Worm (Caenorhabditis elegans): ENCODE measurements around the gene col-9.
A peak's percentile ranks its signal among the peaks of the same experiment; 100 is the strongest.

Gene col-9

ce11 chrX:13598021-13598499 is 8.2 kb downstream of the col-9 start, which contains the start of gene bra-1 (continued):
- no peak for TF ChIP-seq dmd-8 (GFP tag; IDR thresholded peaks at IDR 0.05)
- TF ChIP-seq tag-97 (GFP tag; IDR thresholded peaks at IDR 0.05): no peak
- TF ChIP-seq dmd-6 (GFP tag; IDR thresholded peaks at IDR 0.05): peak; percentile 20; the same call in 1 of the 2 replicates
- TF ChIP-seq F44E2.7 (GFP tag; IDR thresholded peaks at IDR 0.05): no peak
- no peak for TF ChIP-seq nhr-48 (tag; optimal IDR thresholded peaks at IDR 0.05)
- TF ChIP-seq egl-43 (GFP tag; IDR thresholded peaks at IDR 0.05): 0 out of 2 replicates have a peak, but pooled peaks have one; percentile 37
- no peak for TF ChIP-seq mxl-3 (GFP tag; optimal IDR thresholded peaks at IDR 0.05)
- TF ChIP-seq daf-12 (tag; optimal IDR thresholded peaks at IDR 0.05): no peak
- no peak for TF ChIP-seq ceh-82 (tag; optimal IDR thresholded peaks at IDR 0.05)
- no peak for TF ChIP-seq zip-11 (GFP tag; IDR thresholded peaks at IDR 0.05)
- no peak for TF ChIP-seq ctbp-1 (GFP tag; IDR thresholded peaks at IDR 0.05)
- no peak for TF ChIP-seq lin-39 (tag; optimal IDR thresholded peaks at IDR 0.05)
- TF ChIP-seq hmg-1.1 (GFP tag; IDR thresholded peaks at IDR 0.05): peak; percentile 45; the same call in 1 of the 2 replicates
- TF ChIP-seq sdz-12 (GFP tag; optimal IDR thresholded peaks at IDR 0.05): no peak
- peak; percentile 53 for TF ChIP-seq rbr-2 (tag; optimal IDR thresholded peaks at IDR 0.05)
- peak; percentile 93 for TF ChIP-seq T20F7.1 (GFP tag; optimal IDR thresholded peaks at IDR 0.05)
- TF ChIP-seq mdl-1 (tag; optimal IDR thresholded peaks at IDR 0.05): peak in 1 of 2 experiments; percentile 22

ce11 chrX:13600136-13600535 is 10.3 kb downstream of the col-9 start, which contains the start of gene F54B11.7:
TSS of gene F54B11.7 (plus strand) at chrX:13600436.
- TF ChIP-seq dmd-8 (GFP tag; IDR thresholded peaks at IDR 0.05): no peak
- TF ChIP-seq ctbp-1 (GFP tag; IDR thresholded peaks at IDR 0.05): no peak
- no peak for TF ChIP-seq lir-3 (tag; optimal IDR thresholded peaks at IDR 0.05)
- no peak for TF ChIP-seq ceh-44 (GFP tag; IDR thresholded peaks at IDR 0.05)
- no peak for TF ChIP-seq nhr-77 (tag; optimal IDR thresholded peaks at IDR 0.05)
- no peak for TF ChIP-seq lin-1 (GFP tag; IDR thresholded peaks at IDR 0.05)
- TF ChIP-seq Y48G9A.11 (GFP tag; IDR thresholded peaks at IDR 0.05): no peak
- TF ChIP-seq mdt-29 (GFP tag; IDR thresholded peaks at IDR 0.05): no peak
- TF ChIP-seq aha-1 (tag): no peak

- TF ChIP-seq mxl-3 (GFP tag; optimal IDR thresholded peaks at IDR 0.05) (peak; percentile 8), ctbp-1 (GFP tag; IDR thresholded peaks at IDR 0.05) (no peak), hlh-30 (tag; optimal IDR thresholded peaks at IDR 0.05; ENCODE audit: insufficient read depth) (peak; percentile 73)
These were observed 14.0 kb downstream of the col-9 start, which contains the start of gene F54B11.8 for ce11 chrX:13603826-13604225. TSS of gene F54B11.8 (minus strand) at chrX:13603926.

ce11 chrX:13604946-13605617 is 15.2 kb downstream of the col-9 start, which contains the start of gene F54B11.9:
TSS of gene F54B11.9 (plus strand) at chrX:13605567.
- TF ChIP-seq arid-1 (GFP tag; conservative IDR thresholded peaks at IDR 0.05): no peak
- no peak for TF ChIP-seq ceh-44 (GFP tag; IDR thresholded peaks at IDR 0.05)
- TF ChIP-seq daf-16 (GFP tag; optimal IDR thresholded peaks at IDR 0.05): peak in 1 of 2 experiments; percentile 28
- no peak for TF ChIP-seq daf-16 (tag; optimal IDR thresholded peaks at IDR 0.05)
- TF ChIP-seq set-16 (GFP tag; IDR thresholded peaks at IDR 0.05): peak; percentile 13; the same call in 1 of the 2 replicates
- TF ChIP-seq T20F7.1 (GFP tag; optimal IDR thresholded peaks at IDR 0.05): no peak
- peak; percentile 41 for TF ChIP-seq aha-1 (tag)
- peak; percentile 56 for TF ChIP-seq nhr-11 (tag; optimal IDR thresholded peaks at IDR 0.05)

- TF ChIP-seq Y5F2A.4 (GFP tag; optimal IDR thresholded peaks at IDR 0.05): no peak
- no peak for TF ChIP-seq ceh-62 (tag; optimal IDR thresholded peaks at IDR 0.05)
- TF ChIP-seq lin-29 (GFP tag; IDR thresholded peaks at IDR 0.05): no peak
- no peak for TF ChIP-seq ceh-28 (tag; optimal IDR thresholded peaks at IDR 0.05)
- no peak for TF ChIP-seq hmg-1.1 (GFP tag; IDR thresholded peaks at IDR 0.05)
- no peak for TF ChIP-seq D1046.2 (GFP tag; IDR thresholded peaks at IDR 0.05)
These were observed 16.0 kb downstream of the col-9 start for ce11 chrX:13605854-13606253.

All from whole organism, L4 larva.